Worm (Caenorhabditis elegans): ENCODE results near the gene nhr-135.

nhr-135 gene

ce11 chrV:7132248-7132647 is 38.7 kb upstream of the nhr-135 start, which contains the start of gene sre-10:
TSS of gene sre-10 (plus strand) at chrV:7132548.
- TF ChIP-seq nhr-90 (tag; optimal IDR thresholded peaks at IDR 0.05), result no peak

- TF ChIP-seq egl-44 (GFP tag; IDR thresholded peaks at IDR 0.05) (no peak), chd-7 (tag; optimal IDR thresholded peaks at IDR 0.05) (no peak), tbp1 (GFP tag; optimal IDR thresholded peaks at IDR 0.05) (no peak), ceh-79 (tag; optimal IDR thresholded peaks at IDR 0.05) (no peak), C17E4.6 (GFP tag; IDR thresholded peaks at IDR 0.05) (no peak), pha-4 (tag; optimal IDR thresholded peaks at IDR 0.05) (no peak), madf-10 (tag; optimal IDR thresholded peaks at IDR 0.05) (no peak), unc-62 (GFP tag; optimal IDR thresholded peaks at IDR 0.05) (no peak), Y95B8A.8 (GFP tag; IDR thresholded peaks at IDR 0.05) (no peak), F39B2.1 (GFP tag; IDR thresholded peaks at IDR 0.05) (no peak), lsy-27 (tag; optimal IDR thresholded peaks at IDR 0.05; ENCODE audit: borderline replicate concordance, insufficient read depth) (no peak), zim-3 (tag; optimal IDR thresholded peaks at IDR 0.05) (no peak), sdz-38 (tag; optimal IDR thresholded peaks at IDR 0.05) (no peak), Y53G8AR.9 (GFP tag; conservative IDR thresholded peaks at IDR 0.05) (no peak), nfya-1 (tag; optimal IDR thresholded peaks at IDR 0.05; ENCODE audit: borderline replicate concordance, insufficient read depth) (no peak), nfya-2 (GFP tag; IDR thresholded peaks at IDR 0.05) (no peak)
These were observed 37.4 kb upstream of the nhr-135 start, which contains the start of gene srx-36 for ce11 chrV:7130974-7131373. TSS of gene srx-36 (minus strand) at chrV:7131074.

ce11 chrV:7129460-7129859 is 35.9 kb upstream of the nhr-135 start, which contains the start of gene T01C4.8:
TSS of gene T01C4.8 (minus strand) at chrV:7129560.
- TF ChIP-seq ztf-6 (GFP tag; IDR thresholded peaks at IDR 0.05), result no peak
- TF ChIP-seq mxl-1 (tag; optimal IDR thresholded peaks at IDR 0.05), result no peak
- no peak for TF ChIP-seq nfyb-1 (GFP tag; IDR thresholded peaks at IDR 0.05)
- TF ChIP-seq atf-7 (tag; optimal IDR thresholded peaks at IDR 0.05), result no peak
- TF ChIP-seq F49E8.2 (tag; optimal IDR thresholded peaks at IDR 0.05; ENCODE audit: insufficient read depth), result no peak
- TF ChIP-seq B0336.3 (GFP tag; IDR thresholded peaks at IDR 0.05), result no peak
- no peak for TF ChIP-seq chd-7 (tag; optimal IDR thresholded peaks at IDR 0.05)
- no peak for TF ChIP-seq nhr-27 (tag; optimal IDR thresholded peaks at IDR 0.05)
- TF ChIP-seq fkh-3 (tag; optimal IDR thresholded peaks at IDR 0.05), result no peak
- TF ChIP-seq F39B2.1 (GFP tag; IDR thresholded peaks at IDR 0.05), result no peak
- no peak for TF ChIP-seq F57A8.1 (GFP tag; optimal IDR thresholded peaks at IDR 0.05)
- no peak for TF ChIP-seq xnd-1 (tag; optimal IDR thresholded peaks at IDR 0.05)
- TF ChIP-seq rcor-1 (GFP tag; IDR thresholded peaks at IDR 0.05), result no peak
- no peak for TF ChIP-seq ztf-22 (GFP tag; optimal IDR thresholded peaks at IDR 0.05)
- no peak for TF ChIP-seq mes-4 (tag; optimal IDR thresholded peaks at IDR 0.05)
- no peak for TF ChIP-seq sptf-2 (GFP tag; optimal IDR thresholded peaks at IDR 0.05)
- TF ChIP-seq tbp1 (GFP tag; optimal IDR thresholded peaks at IDR 0.05), result no peak
- TF ChIP-seq nhr-90 (tag; optimal IDR thresholded peaks at IDR 0.05), result no peak
- no peak for TF ChIP-seq ceh-40 (GFP tag; IDR thresholded peaks at IDR 0.05)
- no peak for TF ChIP-seq mcd-1 (GFP tag; IDR thresholded peaks at IDR 0.05)

ce11 chrV:7123979-7124378 is 30.4 kb upstream of the nhr-135 start:
- TF ChIP-seq tlf-1 (GFP tag; optimal IDR thresholded peaks at IDR 0.05) (no peak), K12H6.12 (tag; optimal IDR thresholded peaks at IDR 0.05) (no peak), unc-130 (GFP tag; optimal IDR thresholded peaks at IDR 0.05) (no peak), fkh-3 (tag; optimal IDR thresholded peaks at IDR 0.05) (no peak), hmg-20 (GFP tag; IDR thresholded peaks at IDR 0.05) (no peak), ZK185.1 (tag; optimal IDR thresholded peaks at IDR 0.05; ENCODE audit: poor library complexity, severe bottlenecking) (no peak), lin-26 (GFP tag; IDR thresholded peaks at IDR 0.05) (no peak), snpc-1.1 (tag; optimal IDR thresholded peaks at IDR 0.05; ENCODE audit: insufficient read depth) (no peak), pbrm-1 (GFP tag; IDR thresholded peaks at IDR 0.05) (no peak), sptf-2 (GFP tag; optimal IDR thresholded peaks at IDR 0.05) (no peak), nfya-2 (GFP tag; IDR thresholded peaks at IDR 0.05) (no peak), ceh-91 (GFP tag; IDR thresholded peaks at IDR 0.05) (no peak)

All from whole organism, young adult.